4 worm cellular contexts compared by ENCODE assay signal in genomic region chrX:13358573-13358972, ce11.
TF ChIP-seq lines count a peak whose summit lies in the region.

No protein-coding gene starts in this region.

TF ChIP-seq in whole organism, L1 larva, 84 proteins besides CTCF, POLR2A, EP300 and RAD21 (continued from another document and continues in another):
- TF ChIP-seq ztf-11 (tag; optimal IDR thresholded peaks at IDR 0.05; lab: Kevin White, UChicago) (no peak), egl-27 (tag; optimal IDR thresholded peaks at IDR 0.05; lab: Kevin White, UChicago) (peak; percentile 86 to 93), dpl-1 (GFP tag; optimal IDR thresholded peaks at IDR 0.05; lab: Kevin White, UChicago) (peak in 2 of 3 experiments; percentile 1 to 35), lin-13 (GFP tag; optimal IDR thresholded peaks at IDR 0.05; lab: Kevin White, UChicago) (peak; percentile 63), sox-4 (tag; optimal IDR thresholded peaks at IDR 0.05; lab: Kevin White, UChicago) (peak; percentile 74), ama-1 (optimal IDR thresholded peaks at IDR 0.05; lab: Kevin White, UChicago) (no peak), lin-14 (GFP tag; optimal IDR thresholded peaks at IDR 0.05; lab: Kevin White, UChicago) (peak; percentile 97), ceh-63 (GFP tag; optimal IDR thresholded peaks at IDR 0.05; lab: Kevin White, UChicago) (peak; percentile 61), unc-30 (tag; optimal IDR thresholded peaks at IDR 0.05; lab: Kevin White, UChicago) (no peak), nhr-237 (tag; optimal IDR thresholded peaks at IDR 0.05; lab: Kevin White, UChicago) (peak; percentile 70), mep-1 (tag; optimal IDR thresholded peaks at IDR 0.05; lab: Kevin White, UChicago) (peak; percentile 76), hpl-2 (GFP tag; optimal IDR thresholded peaks at IDR 0.05; lab: Kevin White, UChicago) (no peak), lsy-2 (tag; optimal IDR thresholded peaks at IDR 0.05; lab: Kevin White, UChicago) (peak; percentile 58 to 79), isw-1 (GFP tag; IDR thresholded peaks at IDR 0.05; lab: Robert Waterston, UW) (peak; percentile 4; the same call in 1 of the 2 replicates), nhr-85 (tag; lab: Kevin White, UChicago) (peak; percentile 98), mdl-1 (tag; optimal IDR thresholded peaks at IDR 0.05; lab: Kevin White, UChicago) (peak; percentile 72 to 98), xbp-1 (tag; optimal IDR thresholded peaks at IDR 0.05; lab: Kevin White, UChicago) (peak; percentile 69), unc-130 (tag; optimal IDR thresholded peaks at IDR 0.05; lab: Kevin White, UChicago) (peak; percentile 85), fkh-8 (tag; optimal IDR thresholded peaks at IDR 0.05; lab: Kevin White, UChicago) (no peak), nhr-71 (tag; optimal IDR thresholded peaks at IDR 0.05; lab: Kevin White, UChicago) (peak; percentile 97), skn-1 (tag; optimal IDR thresholded peaks at IDR 0.05; lab: Kevin White, UChicago) (peak; percentile 77), nhr-19 (GFP tag; conservative IDR thresholded peaks at IDR 0.05; lab: Robert Waterston, UW) (peak; percentile 97), F16B12.6 (tag; optimal IDR thresholded peaks at IDR 0.05; lab: Kevin White, UChicago) (no peak), tbx-2 (tag; optimal IDR thresholded peaks at IDR 0.05; lab: Kevin White, UChicago) (peak; percentile 90), C16A3.4 (tag; optimal IDR thresholded peaks at IDR 0.05; lab: Kevin White, UChicago) (peak; percentile 84), vab-15 (tag; optimal IDR thresholded peaks at IDR 0.05; lab: Kevin White, UChicago) (no peak), nhr-76 (tag; optimal IDR thresholded peaks at IDR 0.05; lab: Kevin White, UChicago) (no peak), Y116A8C.19 (tag; optimal IDR thresholded peaks at IDR 0.05; lab: Kevin White, UChicago; ENCODE audit: borderline replicate concordance) (no peak), grh-1 (GFP tag; IDR thresholded peaks at IDR 0.05; lab: Robert Waterston, UW) (peak; percentile 76), efl-1 (optimal IDR thresholded peaks at IDR 0.05; lab: Kevin White, UChicago) (peak; percentile 38 to 44), efl-1 (GFP tag; optimal IDR thresholded peaks at IDR 0.05 in 1 of 2; lab: Kevin White, UChicago) (peak in 1 of 2 experiments; percentile 91), nhr-28 (tag; optimal IDR thresholded peaks at IDR 0.05; lab: Kevin White, UChicago) (no peak), alr-1 (tag; optimal IDR thresholded peaks at IDR 0.05; lab: Kevin White, UChicago; ENCODE audit: borderline replicate concordance) (no peak)

TF ChIP-seq in whole organism, L2 larva, 48 proteins besides CTCF, POLR2A, EP300 and RAD21 (continued from another document):
- TF ChIP-seq lsy-2 (tag; optimal IDR thresholded peaks at IDR 0.05; lab: Kevin White, UChicago) (peak in 1 of 2 experiments; percentile 76), blmp-1 (tag; optimal IDR thresholded peaks at IDR 0.05; lab: Kevin White, UChicago; ENCODE audit: insufficient read depth) (peak; percentile 98), egl-27 (tag; optimal IDR thresholded peaks at IDR 0.05; lab: Kevin White, UChicago) (peak; percentile 96), nhr-11 (tag; optimal IDR thresholded peaks at IDR 0.05; lab: Kevin White, UChicago) (no peak), unc-39 (tag; optimal IDR thresholded peaks at IDR 0.05; lab: Kevin White, UChicago) (no peak), ZK546.5 (tag; optimal IDR thresholded peaks at IDR 0.05; lab: Kevin White, UChicago) (no peak), elt-3 (tag; optimal IDR thresholded peaks at IDR 0.05; lab: Kevin White, UChicago) (no peak)

TF ChIP-seq in whole organism, L3 larva, 47 proteins besides CTCF, POLR2A, EP300 and RAD21 (continued from another document):
- TF ChIP-seq fkh-2 (tag; optimal IDR thresholded peaks at IDR 0.05; lab: Kevin White, UChicago) (no peak), lin-39 (tag; optimal IDR thresholded peaks at IDR 0.05; lab: Kevin White, UChicago) (no peak), elt-1 (tag; optimal IDR thresholded peaks at IDR 0.05; lab: Kevin White, UChicago) (no peak), ceh-28 (tag; optimal IDR thresholded peaks at IDR 0.05; lab: Kevin White, UChicago) (no peak)

TF ChIP-seq in whole organism, L4 larva, 104 proteins besides CTCF, POLR2A, EP300 and RAD21 (continued from another document):
- TF ChIP-seq madf-9 (GFP tag; conservative IDR thresholded peaks at IDR 0.05; lab: Robert Waterston, UW) = 0 out of 2 replicates have a peak, but pooled peaks have one; percentile 34
- TF ChIP-seq lim-7 (GFP tag; IDR thresholded peaks at IDR 0.05; lab: Robert Waterston, UW) = no peak
- TF ChIP-seq php-3 (GFP tag; IDR thresholded peaks at IDR 0.05; lab: Robert Waterston, UW) = peak; percentile 45; the same call in 1 of the 2 replicates
- no peak for TF ChIP-seq ama-1 (optimal IDR thresholded peaks at IDR 0.05; lab: Kevin White, UChicago)
- TF ChIP-seq daf-12 (tag; optimal IDR thresholded peaks at IDR 0.05; lab: Kevin White, UChicago) = no peak
- TF ChIP-seq nhr-11 (tag; optimal IDR thresholded peaks at IDR 0.05; lab: Kevin White, UChicago) = peak; percentile 95
- TF ChIP-seq dve-1 (tag; optimal IDR thresholded peaks at IDR 0.05; lab: Kevin White, UChicago; ENCODE audit: insufficient read depth) = peak; percentile 89
- TF ChIP-seq ceh-82 (tag; optimal IDR thresholded peaks at IDR 0.05; lab: Kevin White, UChicago) = no peak
- TF ChIP-seq duxl-1 (tag; optimal IDR thresholded peaks at IDR 0.05; lab: Kevin White, UChicago; ENCODE audit: poor library complexity) = peak; percentile 78
- no peak for TF ChIP-seq zfp-2 (tag; optimal IDR thresholded peaks at IDR 0.05; lab: Kevin White, UChicago)
- no peak for TF ChIP-seq nhr-41 (GFP tag; IDR thresholded peaks at IDR 0.05; lab: Robert Waterston, UW)
- TF ChIP-seq mxl-3 (GFP tag; optimal IDR thresholded peaks at IDR 0.05; lab: Kevin White, UChicago) = peak; percentile 100
- TF ChIP-seq jun-1 (tag; optimal IDR thresholded peaks at IDR 0.05; lab: Kevin White, UChicago) = no peak
- peak; percentile 77 to 94 for TF ChIP-seq mdl-1 (tag; optimal IDR thresholded peaks at IDR 0.05; lab: Kevin White, UChicago)
- TF ChIP-seq unc-62 (GFP tag; optimal IDR thresholded peaks at IDR 0.05 in 1 of 2; lab: Kevin White, UChicago) = peak in 1 of 2 experiments; percentile 98
- no peak for TF ChIP-seq unc-62 (tag; optimal IDR thresholded peaks at IDR 0.05; lab: Kevin White, UChicago)
- peak; percentile 68 for TF ChIP-seq T26A8.4 (GFP tag; IDR thresholded peaks at IDR 0.05; lab: Robert Waterston, UW)
- peak; percentile 98 for TF ChIP-seq nhr-48 (tag; optimal IDR thresholded peaks at IDR 0.05; lab: Kevin White, UChicago)
- peak; percentile 68; the same call in 1 of the 2 replicates for TF ChIP-seq nhr-42 (GFP tag; IDR thresholded peaks at IDR 0.05; lab: Robert Waterston, UW)
- peak; percentile 21; the same call in 1 of the 2 replicates for TF ChIP-seq set-16 (GFP tag; IDR thresholded peaks at IDR 0.05; lab: Robert Waterston, UW)
- TF ChIP-seq rbr-2 (tag; optimal IDR thresholded peaks at IDR 0.05; lab: Kevin White, UChicago) = peak; percentile 49
